Fruit fly (Drosophila melanogaster) whole organism, adult: Measurements from ENCODE around the gene CG1529.
A peak's percentile ranks its signal among the peaks of the same experiment; 100 is the strongest.

Experiments used
- CG11617 ChIP-seq: fragments of 200-800 bp; sonication (Bioruptor generic); optimal IDR thresholded peaks from 2 replicates; lab custom pipeline; 2017; ENCODE audit warnings: mild to moderate bottlenecking, missing biosample characterization, missing genetic modification reagents, missing genetic modification characterization
- CG12768 ChIP-seq: fragments of 200-800 bp; sonication (Bioruptor generic); optimal IDR thresholded peaks from 2 replicates; lab custom pipeline; 2017; ENCODE audit warnings: missing biosample characterization, missing genetic modification characterization, mild to moderate bottlenecking, moderate library complexity, missing genetic modification reagents
- CG14711 ChIP-seq: fragments of 200-800 bp; sonication (Bioruptor generic); optimal IDR thresholded peaks from 2 replicates; lab custom pipeline; 2018; ENCODE audit warnings: missing biosample characterization, mild to moderate bottlenecking, missing genetic modification characterization, moderate library complexity
- CG1620 ChIP-seq: fragments of 200-800 bp; sonication (Bioruptor generic); optimal IDR thresholded peaks from 2 replicates; lab custom pipeline; 2016; ENCODE audit warnings: missing biosample characterization, missing genetic modification characterization
- CG33017 ChIP-seq: fragments of 200-800 bp; sonication (Bioruptor generic); optimal IDR thresholded peaks from 2 replicates; lab custom pipeline; 2018; ENCODE audit warnings: missing biosample characterization, mild to moderate bottlenecking, missing genetic modification characterization, moderate library complexity
- CG5204 ChIP-seq: fragments of 200-800 bp; sonication (Bioruptor generic); optimal IDR thresholded peaks from 2 replicates; lab custom pipeline; 2016; ENCODE audit warnings: missing biosample characterization, missing genetic modification characterization
- CG7045 ChIP-seq: fragments of 200-800 bp; sonication (Bioruptor generic); optimal IDR thresholded peaks from 2 replicates; lab custom pipeline; 2017; ENCODE audit warnings: missing biosample characterization, mild to moderate bottlenecking, missing genetic modification characterization
- CG7101 ChIP-seq: fragments of 200-800 bp; sonication (Bioruptor generic); optimal IDR thresholded peaks from 2 replicates; lab custom pipeline; 2018; ENCODE audit warnings: missing biosample characterization, mild to moderate bottlenecking, missing genetic modification characterization, moderate library complexity
- Clk ChIP-seq: fragments of 200-800 bp; sonication (Bioruptor generic); optimal IDR thresholded peaks from 2 replicates; lab custom pipeline; 2017; ENCODE audit warnings: missing biosample characterization, missing genetic modification characterization
- Crg-1 ChIP-seq: fragments of 200-800 bp; sonication (Bioruptor generic); optimal IDR thresholded peaks from 2 replicates; lab custom pipeline; 2016; ENCODE audit warnings: missing biosample characterization, missing genetic modification characterization
- Hr96 ChIP-seq: fragments of 200-800 bp; sonication (Bioruptor generic); optimal IDR thresholded peaks from 2 replicates; lab custom pipeline; 2016; ENCODE audit warnings: missing biosample characterization, missing genetic modification characterization
- Mnt ChIP-seq: fragments of 200-800 bp; sonication (Bioruptor generic); optimal IDR thresholded peaks from 2 replicates; lab custom pipeline; 2016; ENCODE audit warnings: missing biosample characterization, mild to moderate bottlenecking, missing genetic modification characterization
- bab1 ChIP-seq: fragments of 200-800 bp; sonication (Bioruptor generic); optimal IDR thresholded peaks from 3 replicates; lab custom pipeline; 2019; ENCODE audit warnings: missing biosample characterization, mild to moderate bottlenecking, missing genetic modification characterization, moderate library complexity
- cic ChIP-seq: fragments of 200-800 bp; sonication (Bioruptor generic); optimal IDR thresholded peaks from 2 replicates; lab custom pipeline; 2017; ENCODE audit warnings: missing biosample characterization, mild to moderate bottlenecking, missing genetic modification characterization, moderate library complexity
- cnc ChIP-seq, 2 experiments: fragments of >200 bp; optimal IDR thresholded peaks; 2 replicates each; lab custom pipeline; 2017
- kay ChIP-seq: fragments of 200-800 bp; sonication (Bioruptor generic); peaks from one replicate; lab custom pipeline; 2016; ENCODE audit warnings: missing biosample characterization, missing genetic modification characterization, borderline replicate concordance
- ovo ChIP-seq: fragments of 200-800 bp; sonication (Bioruptor generic); optimal IDR thresholded peaks from 2 replicates; lab custom pipeline; 2016; ENCODE audit warnings: missing biosample characterization, missing genetic modification characterization
- pad ChIP-seq: fragments of 200-800 bp; sonication (Bioruptor generic); optimal IDR thresholded peaks from 3 replicates; lab custom pipeline; 2017; ENCODE audit warnings: missing biosample characterization, missing genetic modification characterization, mild to moderate bottlenecking, moderate library complexity, missing genetic modification reagents
- tj ChIP-seq: fragments of 200-800 bp; sonication (Bioruptor generic); optimal IDR thresholded peaks from 3 replicates; lab custom pipeline; 2017; ENCODE audit warnings: missing biosample characterization, mild to moderate bottlenecking, missing genetic modification characterization, moderate library complexity
- toe ChIP-seq: fragments of 200-800 bp; sonication (Bioruptor generic); optimal IDR thresholded peaks from 2 replicates; lab custom pipeline; 2016; ENCODE audit warnings: missing biosample characterization, missing genetic modification characterization

The CG1529 gene

DNA sequence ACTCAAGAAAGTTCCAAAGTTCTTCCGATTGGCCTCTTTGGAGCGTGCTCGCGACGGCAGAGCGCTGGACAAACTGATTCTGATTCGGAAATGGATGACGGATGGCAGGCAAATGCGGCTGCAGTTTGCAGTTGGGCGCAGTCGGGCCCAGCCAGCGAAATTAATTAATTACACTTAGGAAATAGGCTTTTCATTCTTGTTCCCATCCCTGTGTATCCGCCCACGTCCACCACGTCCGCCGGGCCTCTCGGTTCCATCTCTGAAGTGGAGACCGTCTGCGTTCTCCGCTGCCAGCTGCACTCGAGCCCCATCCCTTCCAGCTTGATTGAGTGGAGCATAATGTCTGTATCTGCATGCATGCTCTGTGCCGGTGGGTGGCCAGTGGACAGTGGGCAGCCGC is 8.8 kb upstream of the CG1529 start, which contains the start of gene CG15449:
Gene CG15449, minus strand, starts transcription at position 101 of the 400 bp plus-strand sequence.
- TF ChIP-seq kay (GFP tag; lab: Kevin White, UChicago) (no peak), cnc (optimal IDR thresholded peaks at IDR 0.05; lab: Kevin White, UChicago) (no peak), CG7045 (no peak), Crg-1 (no peak), Clk (no peak), CG11617 (GFP tag; lab: Kevin White, UChicago) (no peak), CG12768 (GFP tag; lab: Kevin White, UChicago) (no peak), CG7101 (no peak), Mnt (GFP tag; lab: Kevin White, UChicago) (no peak), bab1 (GFP tag; lab: Kevin White, UChicago) (no peak)

DNA sequence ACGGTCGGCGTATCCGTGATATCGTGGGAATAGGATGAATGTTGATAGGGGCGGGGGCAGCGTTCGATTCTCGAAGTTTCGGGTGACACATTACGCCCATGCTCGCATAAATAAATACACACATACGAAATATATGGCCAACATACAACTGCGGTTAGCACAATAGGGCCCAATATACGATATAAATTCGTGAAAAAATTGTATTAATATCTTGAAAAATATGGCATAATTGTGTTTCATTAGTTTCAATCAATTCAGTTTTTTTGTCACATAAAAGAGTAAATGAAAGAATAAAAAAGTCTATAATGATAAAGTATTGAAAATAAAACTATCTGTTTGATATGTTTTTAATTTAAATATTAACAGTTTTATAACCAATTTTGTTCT is 4.2 kb upstream of the CG1529 start:
- TF ChIP-seq Hr96 (GFP tag; lab: Kevin White, UChicago), result no peak
- TF ChIP-seq CG14711 (tag; lab: Kevin White, UChicago), result no peak
- TF ChIP-seq tj (GFP tag; lab: Kevin White, UChicago), result peak; percentile 33

DNA sequence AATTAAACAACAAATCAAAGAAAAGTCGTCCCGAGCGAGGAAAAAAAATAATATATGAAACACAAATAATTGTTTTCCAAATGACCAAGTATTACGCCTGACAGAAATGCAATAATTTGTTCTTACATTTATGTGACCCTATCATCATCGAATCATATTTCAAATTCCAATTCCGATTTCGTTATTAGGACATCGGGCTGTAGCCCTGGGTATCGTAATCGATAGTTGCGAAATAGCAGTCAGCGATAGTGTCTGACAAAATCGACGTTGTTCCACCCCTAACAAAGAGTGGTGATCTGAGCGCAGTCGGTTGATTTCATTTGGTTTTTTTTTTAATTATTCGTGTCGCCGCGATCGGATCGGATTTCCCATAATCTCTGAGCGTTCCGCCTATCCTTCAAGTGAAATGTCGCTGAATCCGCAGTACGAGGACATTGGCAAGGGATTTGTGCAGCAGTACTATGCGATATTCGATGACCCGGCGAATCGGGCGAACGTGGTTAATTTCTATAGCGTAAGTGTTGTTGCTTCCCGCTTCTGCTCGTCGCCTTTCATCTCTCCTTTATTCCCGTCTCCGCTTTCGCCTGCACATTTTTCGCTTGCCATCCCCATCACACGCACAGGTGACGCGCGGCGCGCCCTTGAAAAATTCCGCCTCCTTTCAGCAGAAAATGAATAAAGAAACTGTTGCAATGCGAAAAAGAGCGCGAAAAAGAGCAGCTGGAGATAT is 3.6 kb upstream of the CG1529 start, which contains the start of gene Ntf-2:
Gene Ntf-2, plus strand, starts transcription at position 262 of the 730 bp plus-strand sequence.
- no peak for TF ChIP-seq bab1 (GFP tag; lab: Kevin White, UChicago)
- TF ChIP-seq tj (GFP tag; lab: Kevin White, UChicago), result peak; percentile 71
- no peak for TF ChIP-seq Crg-1
- no peak for TF ChIP-seq cnc (optimal IDR thresholded peaks at IDR 0.05; lab: Kevin White, UChicago)
- peak; percentile 65 for TF ChIP-seq CG1620 (GFP tag; lab: Kevin White, UChicago)
- TF ChIP-seq CG7101, result peak; percentile 34
- TF ChIP-seq CG14711 (tag; lab: Kevin White, UChicago), result no peak
- peak; percentile 43 for TF ChIP-seq Mnt (GFP tag; lab: Kevin White, UChicago)
- TF ChIP-seq toe (GFP tag; lab: Kevin White, UChicago), result peak; percentile 39

DNA sequence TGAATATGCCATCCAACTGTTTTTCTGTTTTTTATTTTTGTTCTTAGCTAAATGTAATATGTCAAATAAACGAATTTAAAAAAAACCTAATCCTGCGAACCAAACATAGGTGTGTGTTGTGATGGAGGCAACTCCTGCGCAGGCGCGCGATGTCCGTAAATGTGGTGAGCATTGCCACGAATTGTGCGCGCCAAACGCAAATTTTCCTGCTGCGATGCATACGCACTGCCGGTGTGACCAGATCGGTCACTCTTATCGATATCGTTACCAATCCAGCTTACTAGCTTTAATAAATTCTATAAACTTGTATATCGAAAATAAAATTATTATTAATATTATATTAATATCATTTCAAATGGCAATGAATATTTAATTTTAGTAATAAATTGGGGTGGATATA is 2.9 kb upstream of the CG1529 start:
- no peak for TF ChIP-seq CG11617 (GFP tag; lab: Kevin White, UChicago)
- no peak for TF ChIP-seq CG5204
- no peak for TF ChIP-seq CG14711 (tag; lab: Kevin White, UChicago)
- no peak for TF ChIP-seq cnc (optimal IDR thresholded peaks at IDR 0.05; lab: Kevin White, UChicago)
- TF ChIP-seq bab1 (GFP tag; lab: Kevin White, UChicago), result no peak
- no peak for TF ChIP-seq CG12768 (GFP tag; lab: Kevin White, UChicago)
- no peak for TF ChIP-seq Mnt (GFP tag; lab: Kevin White, UChicago)
- TF ChIP-seq cic (GFP tag; lab: Kevin White, UChicago), result no peak
- no peak for TF ChIP-seq Crg-1
- TF ChIP-seq CG7045, result no peak
- TF ChIP-seq Clk, result no peak

DNA sequence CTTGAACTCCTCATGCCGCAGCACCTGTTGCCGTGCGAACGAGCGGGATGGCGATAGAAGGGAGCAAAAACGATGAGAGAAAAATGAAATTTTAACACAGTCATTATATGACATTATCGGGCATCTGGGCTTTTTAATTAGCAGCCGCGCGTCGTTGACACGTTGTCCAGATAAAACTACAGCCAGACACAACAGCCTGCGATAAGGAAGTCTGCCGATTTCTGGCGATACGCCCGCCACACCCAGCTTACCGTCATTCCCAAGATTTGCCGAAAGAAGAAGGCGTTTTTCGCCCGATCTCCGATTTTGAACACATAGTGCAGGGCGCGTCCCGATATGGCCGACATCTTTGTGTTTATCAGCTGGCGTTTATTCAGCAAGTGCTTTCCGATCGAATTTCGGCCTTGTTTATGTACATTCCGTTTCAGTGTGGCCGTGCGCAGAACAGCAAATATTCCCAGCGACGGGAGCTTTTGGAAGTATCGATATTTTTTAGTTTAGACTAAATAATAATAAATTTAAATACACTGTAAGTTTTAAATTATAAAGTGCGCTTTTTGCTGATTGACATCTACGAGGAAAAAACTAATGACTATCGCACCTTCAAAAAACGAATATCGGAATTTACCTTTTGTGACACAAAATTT is 3.7 kb downstream of the CG1529 start, which contains the start of gene CG1532:
Gene CG1532, minus strand, starts transcription at position 433 of the 647 bp plus-strand sequence.
- TF ChIP-seq CG33017 (no peak), CG5204 (peak; percentile 9), CG1620 (GFP tag; lab: Kevin White, UChicago) (peak; percentile 17), bab1 (GFP tag; lab: Kevin White, UChicago) (peak; percentile 49), CG14711 (tag; lab: Kevin White, UChicago) (peak; percentile 2), toe (GFP tag; lab: Kevin White, UChicago) (no peak), Mnt (GFP tag; lab: Kevin White, UChicago) (peak; percentile 57), kay (GFP tag; lab: Kevin White, UChicago) (peak; percentile 77), Hr96 (GFP tag; lab: Kevin White, UChicago) (peak; percentile 50), cnc (optimal IDR thresholded peaks at IDR 0.05; lab: Kevin White, UChicago) (no peak), tj (GFP tag; lab: Kevin White, UChicago) (no peak), CG7045 (no peak), ovo (GFP tag; lab: Kevin White, UChicago) (peak; percentile 3), pad (GFP tag; lab: Kevin White, UChicago) (no peak), Clk (no peak), CG12768 (GFP tag; lab: Kevin White, UChicago) (no peak), Crg-1 (no peak), CG11617 (GFP tag; lab: Kevin White, UChicago) (no peak), cic (GFP tag; lab: Kevin White, UChicago) (no peak), CG7101 (peak; percentile 13)

DNA sequence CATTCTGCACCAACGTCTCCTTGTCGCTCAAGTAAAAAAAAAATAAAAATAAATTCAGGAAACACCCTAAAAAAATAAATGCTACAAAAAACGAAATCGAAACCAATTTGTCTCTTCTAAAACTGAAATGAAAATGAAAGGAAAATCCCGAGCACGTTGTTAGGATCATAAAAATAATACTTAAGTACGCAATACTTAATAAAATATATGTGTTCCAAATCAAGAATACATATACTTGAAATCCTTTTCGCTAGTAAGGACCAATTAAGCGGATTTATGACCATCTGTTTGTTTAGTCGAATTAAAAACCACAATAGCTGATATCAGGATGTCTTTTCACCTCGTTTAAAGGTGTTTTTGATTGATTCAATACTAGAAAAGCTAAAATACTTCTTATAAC is 6.0 kb downstream of the CG1529 start, which contains the start of gene r-cup:
Gene r-cup, minus strand, starts transcription at position 101 of the 400 bp plus-strand sequence.
- no peak for TF ChIP-seq CG12768 (GFP tag; lab: Kevin White, UChicago)
- TF ChIP-seq Hr96 (GFP tag; lab: Kevin White, UChicago), result no peak
- no peak for TF ChIP-seq CG7045
- TF ChIP-seq CG7101, result no peak
- no peak for TF ChIP-seq ovo (GFP tag; lab: Kevin White, UChicago)
- TF ChIP-seq kay (GFP tag; lab: Kevin White, UChicago), result no peak
